Fruit fly (Drosophila melanogaster) whole organism, embryonic: ENCODE measurements around the gene CG13126.

ENCODE experiments used
- Asciz ChIP-seq: fragments of 200-800 bp; sonication (Bioruptor generic); optimal IDR thresholded peaks from 2 replicates; lab custom pipeline; 2017; ENCODE audit warnings: missing biosample characterization, mild to moderate bottlenecking, missing genetic modification characterization, missing genetic modification reagents
- B-H2 ChIP-seq: fragments of 200-800 bp; sonication (Bioruptor generic); optimal IDR thresholded peaks from 2 replicates; lab custom pipeline; 2018; ENCODE audit warnings: missing biosample characterization, mild to moderate bottlenecking, missing genetic modification characterization
- Bgb ChIP-seq: fragments of 200-800 bp; sonication (Bioruptor generic); IDR thresholded peaks from 2 replicates; pipeline ENCODE4 v1.3.6; 2022; ENCODE audit warnings: missing biosample characterization, missing genetic modification characterization; ENCODE audit not compliant: partially characterized antibody
- Bteb2 ChIP-seq: fragments of 200-800 bp; sonication (Bioruptor generic); optimal IDR thresholded peaks from 2 replicates; lab custom pipeline; 2016; ENCODE audit warnings: missing biosample characterization, missing genetic modification characterization
- CG11093 ChIP-seq: fragments of 200-800 bp; sonication (Bioruptor generic); IDR thresholded peaks from 3 replicates; pipeline ENCODE4 v1.3.6; 2022; ENCODE audit warnings: missing biosample characterization, missing genetic modification characterization
- CG11456 ChIP-seq: fragments of 200-800 bp; sonication (Bioruptor generic); IDR thresholded peaks from 3 replicates; pipeline ENCODE4 v1.3.6; 2022; ENCODE audit warnings: missing biosample characterization, missing genetic modification characterization
- CG12942 ChIP-seq: fragments of 200-800 bp; sonication (Bioruptor generic); optimal IDR thresholded peaks from 3 replicates; lab custom pipeline; 2016; ENCODE audit warnings: missing biosample characterization, missing genetic modification characterization
- CG14860 ChIP-seq: fragments of 200-800 bp; sonication (Bioruptor generic); IDR thresholded peaks from 3 replicates; pipeline ENCODE4 v1.3.6; 2022; ENCODE audit warnings: missing biosample characterization, missing genetic modification characterization; ENCODE audit not compliant: partially characterized antibody
- CG17361 ChIP-seq: fragments of 200-800 bp; sonication (Bioruptor generic); IDR thresholded peaks from 3 replicates; pipeline ENCODE4 v1.3.6; 2022; ENCODE audit warnings: missing biosample characterization, missing genetic modification characterization
- CG18476 ChIP-seq: fragments of 200-800 bp; sonication (Bioruptor generic); optimal IDR thresholded peaks from 2 replicates; lab custom pipeline; 2016; ENCODE audit warnings: missing biosample characterization, mild to moderate bottlenecking, missing genetic modification characterization
- CG18599 ChIP-seq: fragments of 200-800 bp; sonication (Bioruptor generic); optimal IDR thresholded peaks from 3 replicates; lab custom pipeline; 2017; ENCODE audit warnings: missing biosample characterization, missing genetic modification characterization, mild to moderate bottlenecking, moderate library complexity, missing genetic modification reagents
- CG2129 ChIP-seq: fragments of 200-800 bp; sonication (Bioruptor generic); IDR thresholded peaks from 2 replicates; pipeline ENCODE4 v1.3.6; 2022; ENCODE audit warnings: missing biosample characterization, missing genetic modification characterization; ENCODE audit not compliant: partially characterized antibody
- CG2712 ChIP-seq: fragments of 200-800 bp; optimal IDR thresholded peaks from 3 replicates; lab custom pipeline; 2019; ENCODE audit warnings: missing biosample characterization, mild to moderate bottlenecking, missing genetic modification characterization, moderate library complexity
- CG2889 ChIP-seq: fragments of 200-800 bp; sonication (Bioruptor generic); IDR thresholded peaks from 3 replicates; pipeline ENCODE4 v1.3.6; 2022; ENCODE audit warnings: missing biosample characterization, missing genetic modification characterization
- CG33213 ChIP-seq: fragments of 200-800 bp; sonication (Bioruptor generic); optimal IDR thresholded peaks from 3 replicates; lab custom pipeline; 2016; ENCODE audit warnings: missing biosample characterization, missing genetic modification characterization
- CG3838 ChIP-seq: fragments of 200-800 bp; sonication (Bioruptor generic); optimal IDR thresholded peaks from 3 replicates; lab custom pipeline; 2016; ENCODE audit warnings: missing biosample characterization, missing genetic modification characterization
- CG43689 ChIP-seq: fragments of 200-800 bp; sonication (Bioruptor generic); IDR thresholded peaks from 2 replicates; pipeline ENCODE4 v1.3.6; 2022; ENCODE audit warnings: missing biosample characterization, missing genetic modification characterization
- CG5180 ChIP-seq: fragments of 200-800 bp; sonication (Bioruptor generic); optimal IDR thresholded peaks from 3 replicates; lab custom pipeline; 2017; ENCODE audit warnings: missing biosample characterization, missing genetic modification characterization, mild to moderate bottlenecking, moderate library complexity, missing genetic modification reagents
- CG7786 ChIP-seq: fragments of 200-800 bp; sonication (Bioruptor generic); optimal IDR thresholded peaks from 2 replicates; lab custom pipeline; 2016; ENCODE audit warnings: missing biosample characterization, missing genetic modification characterization
- CG7987 ChIP-seq: fragments of 200-800 bp; sonication (Bioruptor generic); optimal IDR thresholded peaks from 2 replicates; lab custom pipeline; 2018; ENCODE audit warnings: missing biosample characterization, mild to moderate bottlenecking, missing genetic modification characterization, moderate library complexity
- D19A ChIP-seq: fragments of 200-800 bp; optimal IDR thresholded peaks from 3 replicates; lab custom pipeline; 2019; ENCODE audit warnings: missing biosample characterization, mild to moderate bottlenecking, missing genetic modification characterization, moderate library complexity
- Elba2 ChIP-seq: fragments of 200-800 bp; sonication (Bioruptor generic); optimal IDR thresholded peaks from 3 replicates; lab custom pipeline; 2016; ENCODE audit warnings: missing biosample characterization, missing genetic modification characterization
- Gsc ChIP-seq: fragments of 200-800 bp; sonication (Bioruptor generic); IDR thresholded peaks from 2 replicates; pipeline ENCODE4 v1.3.6; 2022; ENCODE audit warnings: missing biosample characterization, missing genetic modification characterization
- H15 ChIP-seq: fragments of 200-800 bp; sonication (Bioruptor generic); IDR thresholded peaks from 3 replicates; pipeline ENCODE4 v1.3.6; 2022; ENCODE audit warnings: missing biosample characterization, missing genetic modification characterization
- Hmr ChIP-seq: fragments of 200-800 bp; sonication (Bioruptor generic); optimal IDR thresholded peaks from 3 replicates; lab custom pipeline; 2017; ENCODE audit warnings: mild to moderate bottlenecking, missing biosample characterization, missing genetic modification reagents, missing genetic modification characterization
- MBD-R2 ChIP-seq: fragments of 200-800 bp; sonication (Bioruptor generic); IDR thresholded peaks from 2 replicates; pipeline ENCODE4 v1.3.6; 2022; ENCODE audit warnings: missing biosample characterization, missing genetic modification characterization
- Oaz ChIP-seq: fragments of 200-800 bp; sonication (Bioruptor generic); IDR thresholded peaks from 2 replicates; pipeline ENCODE4 v1.3.6; 2022; ENCODE audit warnings: missing biosample characterization, missing genetic modification characterization
- Poxn ChIP-seq: fragments of 200-800 bp; sonication (Bioruptor generic); IDR thresholded peaks from 2 replicates; pipeline ENCODE4 v1.3.6; 2022; ENCODE audit warnings: missing biosample characterization, missing genetic modification characterization
- Ptx1 ChIP-seq: fragments of 200-800 bp; sonication (Bioruptor generic); IDR thresholded peaks from 2 replicates; pipeline ENCODE4 v1.3.6; 2022; ENCODE audit warnings: missing biosample characterization, missing genetic modification characterization
- Ravus ChIP-seq: fragments of 200-800 bp; sonication (Bioruptor generic); IDR thresholded peaks from 2 replicates; pipeline ENCODE4 v1.3.6; 2022; ENCODE audit warnings: missing biosample characterization, missing genetic modification characterization
- Sin3A ChIP-seq: fragments of >200 bp; optimal IDR thresholded peaks from 2 replicates; lab custom pipeline; 2018
- Usf ChIP-seq: fragments of 200-800 bp; sonication (Bioruptor generic); optimal IDR thresholded peaks from 2 replicates; lab custom pipeline; 2017; ENCODE audit warnings: missing genotype, missing biosample characterization, missing genetic modification characterization
- ase ChIP-seq: fragments of 200-800 bp; sonication (Bioruptor generic); IDR thresholded peaks from 3 replicates; pipeline ENCODE4 v1.3.6; 2022; ENCODE audit warnings: missing biosample characterization, missing genetic modification characterization
- crc ChIP-seq: fragments of 200-800 bp; sonication (Bioruptor generic); optimal IDR thresholded peaks from 2 replicates; lab custom pipeline; 2016; ENCODE audit warnings: missing biosample characterization, missing genetic modification characterization
- dan ChIP-seq: fragments of 200-800 bp; sonication (Bioruptor generic); IDR thresholded peaks from 2 replicates; pipeline ENCODE4 v1.3.6; 2022; ENCODE audit warnings: missing biosample characterization, missing genetic modification characterization
- danr ChIP-seq: fragments of 200-800 bp; sonication (Bioruptor generic); IDR thresholded peaks from 2 replicates; pipeline ENCODE4 v1.3.6; 2022; ENCODE audit warnings: missing biosample characterization, missing genetic modification characterization
- fd102C ChIP-seq: fragments of 200-800 bp; sonication (Bioruptor generic); optimal IDR thresholded peaks from 2 replicates; lab custom pipeline; 2018; ENCODE audit warnings: missing biosample characterization, mild to moderate bottlenecking, missing genetic modification characterization, moderate library complexity
- fd96Cb ChIP-seq: fragments of 200-800 bp; sonication (Bioruptor generic); optimal IDR thresholded peaks from 2 replicates; lab custom pipeline; 2018; ENCODE audit warnings: missing biosample characterization, mild to moderate bottlenecking, missing genetic modification characterization, moderate library complexity
- fu2 ChIP-seq: fragments of 200-800 bp; sonication (Bioruptor generic); optimal IDR thresholded peaks from 2 replicates; lab custom pipeline; 2016; ENCODE audit warnings: missing biosample characterization, missing genetic modification characterization
- gcm ChIP-seq: fragments of 200-800 bp; sonication (Bioruptor generic); optimal IDR thresholded peaks from 2 replicates; lab custom pipeline; 2019; ENCODE audit warnings: missing biosample characterization, mild to moderate bottlenecking, missing genetic modification characterization, moderate library complexity
- ham ChIP-seq: fragments of 200-800 bp; sonication (Bioruptor generic); IDR thresholded peaks from 2 replicates; pipeline ENCODE4 v1.3.6; 2022; ENCODE audit warnings: missing biosample characterization, missing genetic modification characterization
- klu ChIP-seq: fragments of 200-800 bp; sonication (Bioruptor generic); IDR thresholded peaks from 2 replicates; pipeline ENCODE4 v1.3.6; 2022; ENCODE audit warnings: missing biosample characterization, missing genetic modification characterization
- lab ChIP-seq: fragments of 200-800 bp; sonication (Bioruptor generic); optimal IDR thresholded peaks from 3 replicates; lab custom pipeline; 2017; ENCODE audit warnings: missing biosample characterization, missing genetic modification characterization, mild to moderate bottlenecking, moderate library complexity, missing genetic modification reagents
- lola ChIP-seq, 3 experiments: fragments of >200 bp in 2 of 3; fragments of 200-800 bp in 1 of 3; sonication (Bioruptor generic) in 1 of 3; optimal IDR thresholded peaks; 2 replicates each; lab custom pipeline; 2017 to 2019; ENCODE audit warnings: missing biosample characterization in 3 of 3, missing genetic modification characterization in 3 of 3, mild to moderate bottlenecking in 1 of 3, moderate library complexity in 1 of 3
- mld ChIP-seq: fragments of 200-800 bp; sonication (Bioruptor generic); IDR thresholded peaks from 3 replicates; pipeline ENCODE4 v1.3.6; 2022; ENCODE audit warnings: missing biosample characterization, missing genetic modification characterization; ENCODE audit not compliant: partially characterized antibody
- odd ChIP-seq: fragments of 200-800 bp; sonication (Bioruptor generic); optimal IDR thresholded peaks from 2 replicates; lab custom pipeline; 2017; ENCODE audit warnings: missing biosample characterization, mild to moderate bottlenecking, missing genetic modification characterization
- onecut ChIP-seq: fragments of 200-800 bp; sonication (Bioruptor generic); IDR thresholded peaks from 2 replicates; pipeline ENCODE4 v1.3.6; 2022; ENCODE audit warnings: missing biosample characterization, missing genetic modification characterization
- seq ChIP-seq: fragments of 200-800 bp; sonication (Bioruptor generic); IDR thresholded peaks from 2 replicates; pipeline ENCODE4 v1.3.6; 2022; ENCODE audit warnings: missing biosample characterization, missing genetic modification characterization
- tin ChIP-seq: fragments of 200-800 bp; sonication (Bioruptor generic); optimal IDR thresholded peaks from 3 replicates; lab custom pipeline; 2016; ENCODE audit warnings: missing biosample characterization, missing genetic modification characterization
- tio ChIP-seq: fragments of 200-800 bp; sonication (Bioruptor generic); optimal IDR thresholded peaks from 2 replicates; lab custom pipeline; 2017; ENCODE audit warnings: missing biosample characterization, missing genetic modification characterization, inconsistent platforms

CG13126 gene

dm6 chr2L:9956993-9957652 lies 3.1 kb upstream of the CG13126 start, which contains the start of the genes CG4658 and CG5846 (continued):
- TF ChIP-seq CG7786 (GFP tag; lab: Kevin White, UChicago) (peak; percentile 74), Usf (GFP tag; lab: Kevin White, UChicago) (peak; percentile 77), CG14860 (GFP tag; lab: Robert Waterston, UW) (no peak), tin (GFP tag; lab: Kevin White, UChicago) (peak; percentile 92), CG18476 (GFP tag; lab: Kevin White, UChicago) (peak; percentile 90), lola (GFP tag; optimal IDR thresholded peaks at IDR 0.05; lab: Kevin White, UChicago) (peak in 1 of 3 experiments; percentile 94), dan (peak; percentile 50; the same call in 1 of the 2 replicates), CG7987 (GFP tag; lab: Kevin White, UChicago) (peak; percentile 68), odd (GFP tag; lab: Kevin White, UChicago) (peak; percentile 89), fd96Cb (peak; percentile 95), mld (GFP tag; lab: Robert Waterston, UW) (no peak), B-H2 (GFP tag; lab: Kevin White, UChicago) (peak; percentile 85), CG3838 (GFP tag; lab: Kevin White, UChicago) (peak; percentile 82), lab (peak; percentile 94), H15 (GFP tag; lab: Robert Waterston, UW) (peak; percentile 94), CG17361 (peak; percentile 96), Sin3A (lab: Kevin White, UChicago) (peak; percentile 18), CG43689 (GFP tag; lab: Robert Waterston, UW) (peak; percentile 64; the same call in 1 of the 2 replicates), D19A (tag; lab: Kevin White, UChicago) (peak; percentile 92), CG5180 (GFP tag; lab: Kevin White, UChicago) (no peak), Asciz (GFP tag; lab: Kevin White, UChicago) (peak; percentile 87), ham (GFP tag; lab: Robert Waterston, UW) (peak; percentile 50; the same call in 1 of the 2 replicates), CG2889 (GFP tag; lab: Robert Waterston, UW) (peak; percentile 89), Ravus (peak; percentile 85), klu (GFP tag; lab: Robert Waterston, UW) (peak; percentile 87), Hmr (peak; percentile 93), CG33213 (GFP tag; lab: Kevin White, UChicago) (peak; percentile 42), CG11093 (GFP tag; lab: Robert Waterston, UW) (peak; percentile 91), danr (GFP tag; lab: Robert Waterston, UW) (peak; percentile 90), CG2712 (peak; percentile 98), Oaz (peak; percentile 83), Elba2 (GFP tag; lab: Kevin White, UChicago) (peak; percentile 61), Bteb2 (GFP tag; lab: Kevin White, UChicago) (peak; percentile 94), CG2129 (GFP tag; lab: Robert Waterston, UW) (no peak), CG18599 (GFP tag; lab: Kevin White, UChicago) (peak; percentile 91), Bgb (GFP tag; lab: Robert Waterston, UW) (no peak), Gsc (GFP tag; lab: Robert Waterston, UW) (peak; percentile 78), tio (GFP tag; lab: Kevin White, UChicago) (peak; percentile 93), seq (GFP tag; lab: Robert Waterston, UW) (peak; percentile 80), CG12942 (GFP tag; lab: Kevin White, UChicago) (peak; percentile 94), crc (GFP tag; lab: Kevin White, UChicago) (peak; percentile 26), ase (peak; percentile 92), gcm (GFP tag; lab: Kevin White, UChicago) (peak; percentile 96), Poxn (GFP tag; lab: Robert Waterston, UW) (peak; percentile 62), Ptx1 (GFP tag; lab: Robert Waterston, UW) (peak; percentile 98), CG11456 (peak; percentile 82), onecut (GFP tag; lab: Robert Waterston, UW) (peak; percentile 66), fu2 (peak; percentile 79), fd102C (GFP tag; lab: Kevin White, UChicago) (peak; percentile 84), MBD-R2 (GFP tag; lab: Robert Waterston, UW) (peak; percentile 92)
